Worm (Caenorhabditis elegans): Measurements from ENCODE around the gene Y73F8A.32.

- TF ChIP-seq unc-62 (GFP tag; optimal IDR thresholded peaks at IDR 0.05) (no peak), Y67H2A.10 (GFP tag; conservative IDR thresholded peaks at IDR 0.05) (no peak), lin-54 (GFP tag; optimal IDR thresholded peaks at IDR 0.05) (no peak), unc-130 (GFP tag; optimal IDR thresholded peaks at IDR 0.05) (no peak), hlh-26 (GFP tag; conservative IDR thresholded peaks at IDR 0.05) (no peak), dpff-1 (tag; optimal IDR thresholded peaks at IDR 0.05) (no peak), tbp1 (GFP tag; optimal IDR thresholded peaks at IDR 0.05) (peak; percentile 92), attf-5 (GFP tag; optimal IDR thresholded peaks at IDR 0.05) (peak; percentile 22), aptf-2 (GFP tag; conservative IDR thresholded peaks at IDR 0.05) (no peak), F33H1.4 (GFP tag; IDR thresholded peaks at IDR 0.05) (no peak), nhr-120 (GFP tag; IDR thresholded peaks at IDR 0.05) (0 out of 2 replicates have a peak, but pooled peaks have one; percentile 71), him-1 (tag; optimal IDR thresholded peaks at IDR 0.05) (no peak), zfh-2 (GFP tag; conservative IDR thresholded peaks at IDR 0.05) (no peak), madf-10 (tag; optimal IDR thresholded peaks at IDR 0.05) (peak; percentile 37)
Observed at ce11 chrIV:15476369-15476768, 44.9 kb downstream of the Y73F8A.32 start.
